Fruit fly (Drosophila melanogaster) whole organism: Measurements from ENCODE around the gene CG6674.

Experiments used
- CG8478 ChIP-seq: fragments of >200 bp; optimal IDR thresholded peaks from 2 replicates; lab custom pipeline; 2018; ENCODE audit warnings: inconsistent platforms
- Dll ChIP-seq: fragments of >200 bp; optimal IDR thresholded peaks from 2 replicates; lab custom pipeline; 2017
- EcR ChIP-seq, 2 experiments: fragments of >200 bp; optimal IDR thresholded peaks; 2 replicates each; lab custom pipeline; 2017; ENCODE audit warnings: missing biosample characterization in 2 of 2, missing genetic modification characterization in 2 of 2, missing genetic modification reagents in 2 of 2
- pan ChIP-seq: fragments of >200 bp; optimal IDR thresholded peaks from 2 replicates; lab custom pipeline; 2017
- psq ChIP-seq: fragments of >200 bp; optimal IDR thresholded peaks from 2 replicates; lab custom pipeline; 2017
- usp ChIP-seq: fragments of >200 bp; optimal IDR thresholded peaks from 2 replicates; lab custom pipeline; 2017; ENCODE audit warnings: missing biosample characterization, missing genetic modification characterization, mixed read lengths

CG6674 gene

DNA sequence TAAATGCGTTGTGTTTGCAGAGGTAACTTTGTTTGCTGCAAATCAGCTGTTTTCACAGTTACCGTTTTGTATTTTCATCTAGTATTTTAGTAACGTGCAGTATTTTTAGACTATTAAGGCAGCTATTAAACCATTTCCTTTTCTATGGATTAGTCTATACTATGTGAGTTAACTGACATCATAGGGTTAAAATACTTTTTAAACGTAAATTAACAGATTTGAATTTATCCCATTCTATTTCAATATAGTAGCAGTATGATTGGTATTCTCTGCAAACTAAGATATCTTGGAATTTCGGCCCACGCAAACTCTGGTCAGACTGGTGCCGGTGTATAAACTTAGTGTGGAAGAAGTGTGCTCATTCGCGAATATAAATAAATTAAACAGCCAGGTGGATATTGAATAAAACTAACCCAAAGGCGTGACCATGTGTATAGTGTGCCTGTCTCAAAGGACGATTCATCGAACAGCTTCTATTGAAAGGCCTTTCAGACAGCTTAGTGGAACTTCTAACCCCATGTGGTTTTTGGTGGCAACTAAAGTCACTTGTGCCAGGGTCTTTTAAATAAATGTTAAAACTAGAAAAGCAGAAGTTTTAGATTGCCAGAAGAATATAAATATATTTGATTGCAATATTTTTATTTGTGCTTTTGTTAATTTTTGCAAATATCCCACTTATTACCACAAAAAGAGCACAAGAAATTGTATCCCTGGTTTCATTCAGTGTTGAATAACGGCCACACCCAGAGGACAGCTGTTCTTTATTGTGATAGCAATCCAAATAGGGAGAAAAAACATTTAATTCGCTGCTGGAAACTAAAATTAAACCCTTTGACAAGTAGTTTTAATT is at the start of gene CG6674, which contains the start of the genes CG42455 and vnc:
Gene CG6674 (minus strand): TSS at position 48 of the 850 bp plus-strand sequence.
Gene CG42455 (plus strand): TSS at position 306 of the 850 bp plus-strand sequence.
Gene vnc (plus strand): TSS at position 306 of the 850 bp plus-strand sequence.
- TF ChIP-seq pan (lab: Kevin White, UChicago): no peak
- no peak for TF ChIP-seq usp
- no peak for TF ChIP-seq Dll (lab: Kevin White, UChicago)
- no peak for TF ChIP-seq psq (lab: Kevin White, UChicago)
- TF ChIP-seq CG8478 (lab: Kevin White, UChicago): no peak
- no peak for TF ChIP-seq EcR (GFP tag; optimal IDR thresholded peaks at IDR 0.05; lab: Kevin White, UChicago)

- TF ChIP-seq CG8478 (lab: Kevin White, UChicago) (no peak), Dll (lab: Kevin White, UChicago) (no peak), EcR (GFP tag; optimal IDR thresholded peaks at IDR 0.05; lab: Kevin White, UChicago) (no peak), pan (lab: Kevin White, UChicago) (no peak), psq (lab: Kevin White, UChicago) (no peak), usp (no peak)
Measured at dm6 chr3L:9974172-9974896, 2.5 kb upstream of the CG6674 start, which contains the start of gene dpr6. Gene dpr6, plus strand, starts transcription at chr3L:9974651.

DNA sequence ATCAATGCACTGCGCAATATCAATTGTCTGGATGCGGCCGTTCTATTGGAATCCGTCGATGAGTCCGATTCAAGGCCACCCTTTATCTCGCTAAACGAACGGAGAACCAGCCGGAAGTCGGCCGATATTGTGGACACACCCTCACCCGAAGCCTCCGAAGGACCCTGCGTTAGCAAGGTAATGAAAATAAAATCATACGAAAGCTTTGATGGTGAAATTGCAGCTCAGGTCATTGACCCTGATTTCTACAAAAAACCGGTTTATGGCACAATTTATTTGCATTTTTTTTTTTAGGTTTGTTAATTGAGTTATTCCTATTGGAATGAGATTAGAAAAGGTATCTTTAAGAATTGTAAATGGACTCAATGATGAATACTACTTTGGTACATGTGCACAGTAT is 2.7 kb downstream of the CG6674 start:
- TF ChIP-seq EcR (GFP tag; optimal IDR thresholded peaks at IDR 0.05; lab: Kevin White, UChicago) (peak; percentile 0 to 68), CG8478 (lab: Kevin White, UChicago) (no peak), psq (lab: Kevin White, UChicago) (no peak)

DNA sequence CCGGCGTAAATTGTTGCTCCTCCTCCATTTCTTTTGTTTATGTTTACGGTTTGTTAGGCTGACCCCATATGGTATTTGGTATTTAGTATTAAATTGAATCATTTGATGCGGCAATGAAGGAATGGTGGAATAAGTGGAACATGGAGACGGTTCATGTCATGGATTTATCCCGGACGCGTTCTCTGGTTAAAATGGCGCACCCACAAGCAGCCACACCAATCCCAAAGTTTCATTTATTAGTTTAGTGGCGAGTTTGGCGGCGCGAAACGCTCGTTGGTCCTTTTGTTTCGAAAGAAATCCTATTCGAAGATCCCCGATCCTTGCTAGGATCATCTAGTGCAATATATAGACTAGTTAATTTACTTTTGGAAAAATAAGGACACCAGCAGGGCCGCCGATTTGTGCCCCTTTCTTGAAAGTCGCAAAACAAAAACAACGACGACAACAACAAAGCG is 3.6 kb downstream of the CG6674 start, which contains the start of the genes CG6685 and Dronc:
Gene CG6685 (minus strand): TSS at position 51 of the 455 bp plus-strand sequence.
Gene Dronc (plus strand): TSS at position 213 of the 455 bp plus-strand sequence.
- TF ChIP-seq EcR (GFP tag; optimal IDR thresholded peaks at IDR 0.05; lab: Kevin White, UChicago) (no peak), usp (no peak), CG8478 (lab: Kevin White, UChicago) (no peak), pan (lab: Kevin White, UChicago) (no peak), psq (lab: Kevin White, UChicago) (no peak), Dll (lab: Kevin White, UChicago) (no peak)

dm6 chr3L:9927169-9927568 is 44.7 kb downstream of the CG6674 start:
- no peak for TF ChIP-seq EcR (GFP tag; optimal IDR thresholded peaks at IDR 0.05; lab: Kevin White, UChicago)
- TF ChIP-seq usp: no peak
- no peak for TF ChIP-seq CG8478 (lab: Kevin White, UChicago)
- TF ChIP-seq Dll (lab: Kevin White, UChicago): no peak
- TF ChIP-seq psq (lab: Kevin White, UChicago): no peak
- no peak for TF ChIP-seq pan (lab: Kevin White, UChicago)
